Worm (Caenorhabditis elegans) whole organism, mixed stage, embryonic: ENCODE data around the gene hot-3.

ENCODE experiments used
- ces-1 ChIP-seq: fragments of 150-350 bp; optimal IDR thresholded peaks from 2 replicates; lab custom pipeline; 2014; ENCODE audit warnings: missing biosample characterization, missing genetic modification reagents, missing genetic modification characterization
- elt-3 ChIP-seq: fragments of 150-350 bp; optimal IDR thresholded peaks from 2 replicates; lab custom pipeline; 2014; ENCODE audit warnings: missing biosample characterization, missing genetic modification characterization
- lsy-2 ChIP-seq: fragments of 150-350 bp; optimal IDR thresholded peaks from 2 replicates; lab custom pipeline; 2014; ENCODE audit warnings: missing biosample characterization, missing genetic modification characterization
- mab-5 ChIP-seq: fragments of 150-350 bp; optimal IDR thresholded peaks from 2 replicates; lab custom pipeline; 2014; ENCODE audit warnings: missing biosample characterization, missing genetic modification characterization
- zip-8 ChIP-seq: fragments of 150-350 bp; optimal IDR thresholded peaks from 2 replicates; lab custom pipeline; 2014; ENCODE audit warnings: missing biosample characterization, missing genetic modification characterization

- TF ChIP-seq elt-3 (tag; lab: Kevin White, UChicago) (no peak), lsy-2 (tag; lab: Kevin White, UChicago) (no peak), ces-1 (no peak), mab-5 (no peak), zip-8 (tag; lab: Kevin White, UChicago) (no peak)
Measured at ce11 chrII:13886431-13886830, 45.4 kb downstream of the hot-3 start.
